Worm (Caenorhabditis elegans) whole organism, dauer: ENCODE data around the gene F45B8.5.

Source experiments
- unc-62 ChIP-seq: sonication (generic microtip); optimal IDR thresholded peaks from 2 replicates; lab custom pipeline; 2017; ENCODE audit warnings: missing biosample characterization, missing genetic modification reagents, missing genetic modification characterization

F45B8.5 gene

ce11 chrX:14965761-14966160, at the start of gene F45B8.5:
Gene F45B8.5, plus strand, starts transcription at chrX:14966061.
- TF ChIP-seq unc-62 (GFP tag; lab: Kevin White, UChicago): no peak

- TF ChIP-seq unc-62 (GFP tag; lab: Kevin White, UChicago): no peak
Observed at ce11 chrX:14916767-14917166, 49.1 kb upstream of the F45B8.5 start.

- no peak for TF ChIP-seq unc-62 (GFP tag; lab: Kevin White, UChicago)
Observed at ce11 chrX:14918538-14918937, 47.3 kb upstream of the F45B8.5 start, which contains the start of gene npr-40. Gene npr-40, plus strand, starts transcription at chrX:14918838.

- TF ChIP-seq unc-62 (GFP tag; lab: Kevin White, UChicago): no peak
Observed at ce11 chrX:14920880-14921279, 45.0 kb upstream of the F45B8.5 start.

ce11 chrX:14922758-14923157, 43.1 kb upstream of the F45B8.5 start:
- no peak for TF ChIP-seq unc-62 (GFP tag; lab: Kevin White, UChicago)

ce11 chrX:14928854-14929253, 37.0 kb upstream of the F45B8.5 start, which contains the start of gene ntr-2:
Gene ntr-2, minus strand, starts transcription at chrX:14928954.
- no peak for TF ChIP-seq unc-62 (GFP tag; lab: Kevin White, UChicago)

ce11 chrX:14929512-14929911, 36.3 kb upstream of the F45B8.5 start:
- no peak for TF ChIP-seq unc-62 (GFP tag; lab: Kevin White, UChicago)

ce11 chrX:14931443-14931842, 34.4 kb upstream of the F45B8.5 start:
- TF ChIP-seq unc-62 (GFP tag; lab: Kevin White, UChicago): no peak

ce11 chrX:14938188-14938587, 27.7 kb upstream of the F45B8.5 start:
- no peak for TF ChIP-seq unc-62 (GFP tag; lab: Kevin White, UChicago)

- no peak for TF ChIP-seq unc-62 (GFP tag; lab: Kevin White, UChicago)
Observed at ce11 chrX:14946217-14946463, 19.7 kb upstream of the F45B8.5 start, which contains the start of gene mrp-5. Gene mrp-5, minus strand, starts transcription at chrX:14946317.

- TF ChIP-seq unc-62 (GFP tag; lab: Kevin White, UChicago): no peak
Observed at ce11 chrX:14946464-14947354, 19.2 kb upstream of the F45B8.5 start.

- TF ChIP-seq unc-62 (GFP tag; lab: Kevin White, UChicago): no peak
Observed at ce11 chrX:14947355-14947668, 18.5 kb upstream of the F45B8.5 start.

- TF ChIP-seq unc-62 (GFP tag; lab: Kevin White, UChicago): no peak
Observed at ce11 chrX:14951797-14952196, 14.1 kb upstream of the F45B8.5 start.

- TF ChIP-seq unc-62 (GFP tag; lab: Kevin White, UChicago): no peak
Observed at ce11 chrX:14954548-14954947, 11.3 kb upstream of the F45B8.5 start, which contains the start of gene pag-3. Gene pag-3, minus strand, starts transcription at chrX:14954648.

- TF ChIP-seq unc-62 (GFP tag; lab: Kevin White, UChicago): no peak
Observed at ce11 chrX:14957176-14957575, 8.7 kb upstream of the F45B8.5 start.

ce11 chrX:14958401-14958800, 7.5 kb upstream of the F45B8.5 start:
- TF ChIP-seq unc-62 (GFP tag; lab: Kevin White, UChicago): no peak

- no peak for TF ChIP-seq unc-62 (GFP tag; lab: Kevin White, UChicago)
Observed at ce11 chrX:14959393-14960073, 6.3 kb upstream of the F45B8.5 start.
